Fruit fly (Drosophila melanogaster) S2 (cell line): ENCODE data around the gene Polr1D.

Experiments used
- CG8478 ChIP-seq: fragments of >200 bp; optimal IDR thresholded peaks from 2 replicates; lab custom pipeline; 2018
- CTCF ChIP-seq, 2 experiments: fragments of >200 bp; optimal IDR thresholded peaks; 2 replicates each; lab custom pipeline; 2018

DNA sequence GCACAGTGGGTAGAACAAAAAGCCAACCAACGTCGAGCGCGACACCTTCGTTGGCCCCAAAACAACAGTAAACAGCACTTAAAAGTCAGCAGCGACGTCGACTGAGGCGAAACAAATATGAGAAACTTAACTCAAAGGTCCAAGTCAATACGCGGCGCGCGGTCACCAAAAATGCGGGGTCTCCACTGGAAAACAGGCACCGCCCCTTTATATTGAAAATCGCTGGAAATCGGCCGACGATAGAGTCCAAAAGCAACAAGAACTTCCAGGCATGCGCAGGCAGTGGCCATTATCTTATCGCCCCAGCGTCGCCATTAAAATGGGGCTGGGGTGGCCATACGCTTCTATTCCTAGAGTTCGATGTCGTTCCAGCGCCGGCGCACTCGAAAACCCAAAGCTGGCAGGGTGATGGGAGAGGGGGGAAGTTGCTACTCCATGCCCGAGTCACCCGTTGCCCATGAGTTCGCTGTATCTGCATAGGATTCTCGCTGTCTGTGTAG is 26.6 kb downstream of the Polr1D start, which contains the start of gene Lim3:
- TF ChIP-seq CG8478 (lab: Kevin White, UChicago) (no peak), CTCF (optimal IDR thresholded peaks at IDR 0.05; lab: Kevin White, UChicago) (no peak)
